Worm (Caenorhabditis elegans): ENCODE results near the gene clc-6.

DNA sequence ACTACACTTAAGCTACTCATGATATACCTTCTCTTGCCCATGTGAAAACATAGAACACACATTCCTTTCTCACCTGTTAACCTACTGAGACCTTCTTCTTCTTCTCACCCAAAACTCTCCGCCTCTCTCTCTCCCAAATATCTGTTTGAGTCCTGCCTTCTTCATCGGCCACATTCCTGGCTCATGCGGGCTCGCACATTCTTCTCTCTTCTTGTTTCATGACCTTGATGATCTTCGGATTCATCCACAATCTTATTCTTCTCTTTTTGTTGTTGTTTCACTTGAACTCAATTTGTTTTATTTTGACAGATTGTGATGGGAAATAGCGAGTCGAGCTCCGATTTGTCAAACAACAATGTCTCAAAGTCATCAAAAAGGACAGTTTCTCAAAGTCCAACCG is 24.1 kb downstream of the clc-6 start, which contains the start of gene T19C4.5:
- TF ChIP-seq mdl-1 (tag; optimal IDR thresholded peaks at IDR 0.05) (no peak), isw-1 (GFP tag; IDR thresholded peaks at IDR 0.05) (no peak), unc-62 (GFP tag; optimal IDR thresholded peaks at IDR 0.05) (no peak), lin-39 (tag; optimal IDR thresholded peaks at IDR 0.05) (no peak), nhr-90 (tag; optimal IDR thresholded peaks at IDR 0.05; ENCODE audit: poor library complexity) (no peak), nhr-76 (tag; optimal IDR thresholded peaks at IDR 0.05) (no peak), nhr-19 (GFP tag; conservative IDR thresholded peaks at IDR 0.05) (no peak), fkh-10 (GFP tag; optimal IDR thresholded peaks at IDR 0.05) (peak; percentile 11), blmp-1 (tag; optimal IDR thresholded peaks at IDR 0.05) (no peak), snpc-4 (tag; optimal IDR thresholded peaks at IDR 0.05) (no peak)

All from whole organism, L1 larva.